Worm (Caenorhabditis elegans) whole organism, young adult: Measurements from ENCODE around the gene K08F11.1.
A peak's percentile ranks its signal among the peaks of the same experiment; 100 is the strongest.

Experiments
- B0261.1 ChIP-seq: sonication (generic microtip); optimal IDR thresholded peaks from 2 replicates; lab custom pipeline; 2016; ENCODE audit warnings: mild to moderate bottlenecking, missing genetic modification characterization, moderate library complexity, missing compliant biosample characterization
- B0336.3 ChIP-seq: fragments of 200-800 bp; sonication (Bioruptor generic); IDR thresholded peaks from 2 replicates; pipeline ENCODE4 v1.3.6; 2022; ENCODE audit warnings: missing genetic modification characterization, missing compliant biosample characterization
- C06A6.2 ChIP-seq: fragments of 200-800 bp; sonication (Bioruptor generic); conservative IDR thresholded peaks from 2 replicates; pipeline ENCODE4 v1.3.6; 2022; ENCODE audit warnings: missing genetic modification characterization, missing compliant biosample characterization
- C17E4.6 ChIP-seq: fragments of 200-800 bp; sonication (Bioruptor generic); IDR thresholded peaks from 2 replicates; pipeline ENCODE4 v1.3.6; 2022; ENCODE audit warnings: missing genetic modification reagents, missing genetic modification characterization, missing compliant biosample characterization
- F33H1.4 ChIP-seq: fragments of 200-800 bp; sonication (Bioruptor generic); IDR thresholded peaks from 2 replicates; pipeline ENCODE4 v1.3.6; 2022; ENCODE audit warnings: missing genetic modification reagents, missing genetic modification characterization, missing compliant biosample characterization
- F37B4.10 ChIP-seq: fragments of 200-800 bp; sonication (Bioruptor generic); IDR thresholded peaks from 2 replicates; pipeline ENCODE4 v1.3.6; 2022; ENCODE audit warnings: missing genetic modification characterization, missing compliant biosample characterization
- K11D2.4 ChIP-seq: fragments of 200-800 bp; sonication (Bioruptor generic); IDR thresholded peaks from 2 replicates; pipeline ENCODE4 v1.3.6; 2022; ENCODE audit warnings: missing genetic modification reagents, missing genetic modification characterization, missing compliant biosample characterization
- Y53G8AR.9 ChIP-seq: fragments of 200-800 bp; sonication (Bioruptor generic); conservative IDR thresholded peaks from 2 replicates; pipeline ENCODE4 v1.3.6; 2022; ENCODE audit warnings: missing genetic modification reagents, missing genetic modification characterization, missing compliant biosample characterization
- Y56A3A.18 ChIP-seq: fragments of 200-800 bp; sonication (Bioruptor generic); IDR thresholded peaks from 2 replicates; pipeline ENCODE4 v1.3.6; 2022; ENCODE audit warnings: missing genetic modification reagents, missing genetic modification characterization, missing compliant biosample characterization
- Y79H2A.3 ChIP-seq: fragments of 200-800 bp; sonication (Bioruptor generic); conservative IDR thresholded peaks from 2 replicates; pipeline ENCODE4 v1.3.6; 2022; ENCODE audit warnings: missing genetic modification reagents, missing genetic modification characterization, missing compliant biosample characterization
- Y95B8A.8 ChIP-seq: fragments of 200-800 bp; sonication (Bioruptor generic); IDR thresholded peaks from 2 replicates; pipeline ENCODE4 v1.3.6; 2022; ENCODE audit warnings: missing genetic modification reagents, missing genetic modification characterization, missing compliant biosample characterization
- aptf-3 ChIP-seq: fragments of 200-800 bp; sonication (Bioruptor generic); IDR thresholded peaks from 2 replicates; pipeline ENCODE4 v1.3.6; 2022; ENCODE audit warnings: missing genetic modification characterization, missing compliant biosample characterization
- attf-5 ChIP-seq: fragments of 200-800 bp; sonication (Bioruptor generic); optimal IDR thresholded peaks from 2 replicates; lab custom pipeline; 2018; ENCODE audit warnings: mild to moderate bottlenecking, missing genetic modification characterization, missing compliant biosample characterization
- bed-1 ChIP-seq: fragments of 200-800 bp; sonication (Bioruptor generic); IDR thresholded peaks from 2 replicates; pipeline ENCODE4 v1.3.6; 2022; ENCODE audit warnings: missing genetic modification reagents, missing genetic modification characterization, missing compliant biosample characterization
- ccch-3 ChIP-seq: fragments of 200-800 bp; sonication (Bioruptor generic); optimal IDR thresholded peaks from 2 replicates; lab custom pipeline; 2018; ENCODE audit warnings: mild to moderate bottlenecking, missing genetic modification characterization, missing compliant biosample characterization
- cebp-2 ChIP-seq: fragments of 200-800 bp; sonication (Bioruptor generic); IDR thresholded peaks from 2 replicates; pipeline ENCODE4 v1.3.6; 2022; ENCODE audit warnings: missing genetic modification characterization, missing compliant biosample characterization
- ceh-58 ChIP-seq: fragments of 200-800 bp; sonication (Bioruptor generic); IDR thresholded peaks from 2 replicates; pipeline ENCODE4 v1.3.6; 2022; ENCODE audit warnings: missing genetic modification characterization, missing compliant biosample characterization
- ceh-91 ChIP-seq: fragments of 200-800 bp; sonication (Bioruptor generic); IDR thresholded peaks from 2 replicates; pipeline ENCODE4 v1.3.6; 2022; ENCODE audit warnings: missing genetic modification reagents, missing genetic modification characterization, missing compliant biosample characterization
- dox-1 ChIP-seq: fragments of 200-800 bp; sonication (Bioruptor generic); IDR thresholded peaks from 2 replicates; pipeline ENCODE4 v1.3.6; 2022; ENCODE audit warnings: missing genetic modification reagents, missing genetic modification characterization, missing compliant biosample characterization
- egl-18 ChIP-seq: fragments of 200-800 bp; sonication (Bioruptor generic); IDR thresholded peaks from 2 replicates; pipeline ENCODE4 v1.3.6; 2022; ENCODE audit warnings: missing genetic modification reagents, missing genetic modification characterization, missing compliant biosample characterization
- egrh-3 ChIP-seq: fragments of 200-800 bp; sonication (Bioruptor generic); IDR thresholded peaks from 2 replicates; pipeline ENCODE4 v1.3.6; 2022; ENCODE audit warnings: missing genetic modification reagents, missing genetic modification characterization, missing compliant biosample characterization
- gei-17 ChIP-seq: fragments of 200-800 bp; sonication (Bioruptor generic); optimal IDR thresholded peaks from 2 replicates; lab custom pipeline; 2018; ENCODE audit warnings: mild to moderate bottlenecking, missing genetic modification characterization, missing compliant biosample characterization
- hmg-1.2 ChIP-seq: fragments of 200-800 bp; sonication (Bioruptor generic); IDR thresholded peaks from 2 replicates; pipeline ENCODE4 v1.3.6; 2022; ENCODE audit warnings: missing genetic modification reagents, missing genetic modification characterization, missing compliant biosample characterization
- lag-1 ChIP-seq: fragments of 200-800 bp; sonication (Bioruptor generic); IDR thresholded peaks from 2 replicates; pipeline ENCODE4 v1.3.6; 2022; ENCODE audit warnings: missing genetic modification reagents, missing genetic modification characterization, missing compliant biosample characterization
- let-526 ChIP-seq: fragments of 200-800 bp; sonication (Bioruptor generic); IDR thresholded peaks from 2 replicates; pipeline ENCODE4 v1.3.6; 2022; ENCODE audit warnings: missing genetic modification reagents, missing genetic modification characterization, missing compliant biosample characterization
- lin-26 ChIP-seq: fragments of 200-800 bp; sonication (Bioruptor generic); IDR thresholded peaks from 2 replicates; pipeline ENCODE4 v1.3.6; 2022; ENCODE audit warnings: missing genetic modification reagents, missing genetic modification characterization, missing compliant biosample characterization
- lin-35 ChIP-seq, 3 experiments: fragments of 150-350 bp in 2 of 3; sonication (generic microtip) in 1 of 3; optimal IDR thresholded peaks; 2 replicates each; lab custom pipeline; 2014 to 2018; ENCODE audit warnings: missing biosample characterization in 3 of 3, missing genetic modification characterization in 3 of 3, missing genetic modification reagents in 3 of 3
- lin-54 ChIP-seq: fragments of 200-800 bp; sonication (Bioruptor generic); optimal IDR thresholded peaks from 2 replicates; lab custom pipeline; 2018; ENCODE audit warnings: mild to moderate bottlenecking, missing genetic modification characterization, missing compliant biosample characterization
- lir-1 ChIP-seq: fragments of 200-800 bp; sonication (Bioruptor generic); conservative IDR thresholded peaks from 2 replicates; pipeline ENCODE4 v1.3.6; 2022; ENCODE audit warnings: missing genetic modification reagents, missing genetic modification characterization, missing compliant biosample characterization
- madf-3 ChIP-seq: fragments of 200-800 bp; sonication (Bioruptor generic); IDR thresholded peaks from 2 replicates; pipeline ENCODE4 v1.3.6; 2022; ENCODE audit warnings: missing genetic modification reagents, missing genetic modification characterization, missing compliant biosample characterization
- madf-6 ChIP-seq: fragments of 200-800 bp; sonication (Bioruptor generic); IDR thresholded peaks from 2 replicates; pipeline ENCODE4 v1.3.6; 2022; ENCODE audit warnings: missing genetic modification reagents, missing genetic modification characterization, missing compliant biosample characterization
- mcd-1 ChIP-seq: fragments of 200-800 bp; sonication (Bioruptor generic); IDR thresholded peaks from 2 replicates; pipeline ENCODE4 v1.3.6; 2022; ENCODE audit warnings: missing genetic modification reagents, missing genetic modification characterization, missing compliant biosample characterization
- mel-28 ChIP-seq: sonication (generic microtip); optimal IDR thresholded peaks from 2 replicates; lab custom pipeline; 2016; ENCODE audit warnings: borderline replicate concordance, mild to moderate bottlenecking, missing genetic modification characterization, missing compliant biosample characterization
- nfyb-1 ChIP-seq: fragments of 200-800 bp; sonication (Bioruptor generic); IDR thresholded peaks from 2 replicates; pipeline ENCODE4 v1.3.6; 2022; ENCODE audit warnings: missing genetic modification reagents, missing genetic modification characterization, missing compliant biosample characterization
- nhr-120 ChIP-seq: fragments of 200-800 bp; sonication (Bioruptor generic); IDR thresholded peaks from 2 replicates; pipeline ENCODE4 v1.3.6; 2022; ENCODE audit warnings: missing genetic modification characterization, missing compliant biosample characterization
- nhr-90 ChIP-seq: sonication (generic microtip); optimal IDR thresholded peaks from 2 replicates; lab custom pipeline; 2016; ENCODE audit warnings: missing genotype, mild to moderate bottlenecking, missing genetic modification characterization, missing compliant biosample characterization
- pbrm-1 ChIP-seq: fragments of 200-800 bp; sonication (Bioruptor generic); IDR thresholded peaks from 2 replicates; pipeline ENCODE4 v1.3.6; 2022; ENCODE audit warnings: missing genetic modification reagents, missing genetic modification characterization, missing compliant biosample characterization
- rcor-1 ChIP-seq: fragments of 200-800 bp; sonication (Bioruptor generic); IDR thresholded peaks from 2 replicates; pipeline ENCODE4 v1.3.6; 2022; ENCODE audit warnings: missing genetic modification reagents, missing genetic modification characterization, missing compliant biosample characterization
- repo-1 ChIP-seq: sonication (generic microtip); optimal IDR thresholded peaks from 2 replicates; lab custom pipeline; 2017; ENCODE audit warnings: mild to moderate bottlenecking, missing genetic modification characterization, missing compliant biosample characterization
- somi-1 ChIP-seq: fragments of 200-800 bp; sonication (Bioruptor generic); optimal IDR thresholded peaks from 2 replicates; lab custom pipeline; 2018; ENCODE audit warnings: mild to moderate bottlenecking, missing genetic modification characterization, missing compliant biosample characterization
- ztf-25 ChIP-seq: fragments of 200-800 bp; sonication (Bioruptor generic); IDR thresholded peaks from 2 replicates; pipeline ENCODE4 v1.3.6; 2022; ENCODE audit warnings: missing genetic modification reagents, missing genetic modification characterization, missing compliant biosample characterization
- ztf-28 ChIP-seq: fragments of 200-800 bp; sonication (Bioruptor generic); IDR thresholded peaks from 2 replicates; pipeline ENCODE4 v1.3.6; 2022; ENCODE audit warnings: missing genetic modification reagents, missing genetic modification characterization, missing compliant biosample characterization
- ztf-6 ChIP-seq: fragments of 200-800 bp; sonication (Bioruptor generic); IDR thresholded peaks from 2 replicates; pipeline ENCODE4 v1.3.6; 2022; ENCODE audit warnings: missing genetic modification reagents, missing genetic modification characterization, missing compliant biosample characterization

K08F11.1 gene

DNA sequence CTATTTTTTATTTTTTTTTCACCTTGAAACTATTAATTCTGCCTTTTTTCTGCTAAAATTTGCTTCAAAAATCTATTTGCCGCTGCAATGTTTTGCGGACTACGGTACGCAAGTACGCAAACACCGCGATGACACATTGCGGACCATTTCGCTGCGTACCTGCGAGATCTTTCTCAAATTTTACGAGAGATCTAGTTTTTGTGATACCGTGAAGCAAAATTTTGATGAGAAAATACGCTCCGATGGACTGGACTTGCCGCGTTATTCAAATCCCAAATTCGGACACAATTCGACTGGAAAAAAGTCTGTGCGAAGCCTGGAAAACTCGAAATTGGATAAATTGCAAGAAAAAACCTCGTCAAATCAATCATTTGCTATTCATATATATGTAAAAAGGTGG is 4.1 kb upstream of the K08F11.1 start (continued):
- TF ChIP-seq let-526 (GFP tag; lab: Robert Waterston, UW) (peak; percentile 89), F37B4.10 (GFP tag; lab: Robert Waterston, UW) (peak; percentile 93; the same call in 1 of the 2 replicates), lir-1 (GFP tag; lab: Robert Waterston, UW) (peak; percentile 70), lin-54 (GFP tag; lab: Kevin White, UChicago) (peak; percentile 67), Y53G8AR.9 (peak; percentile 94), ztf-28 (peak; percentile 86), bed-1 (peak; percentile 95), aptf-3 (GFP tag; lab: Robert Waterston, UW) (0 out of 2 replicates have a peak, but pooled peaks have one; percentile 17), C17E4.6 (GFP tag; lab: Robert Waterston, UW) (peak; percentile 80), hmg-1.2 (GFP tag; lab: Robert Waterston, UW) (peak; percentile 98), Y79H2A.3 (GFP tag; lab: Robert Waterston, UW) (peak; percentile 79), egrh-3 (GFP tag; lab: Robert Waterston, UW) (peak; percentile 63), K11D2.4 (GFP tag; lab: Robert Waterston, UW) (peak; percentile 98), madf-6 (GFP tag; lab: Robert Waterston, UW) (peak; percentile 44), ztf-6 (peak; percentile 86), nfyb-1 (GFP tag; lab: Robert Waterston, UW) (peak; percentile 98), nhr-120 (GFP tag; lab: Robert Waterston, UW) (0 out of 2 replicates have a peak, but pooled peaks have one; percentile 78), ceh-91 (peak; percentile 90), F33H1.4 (GFP tag; lab: Robert Waterston, UW) (peak; percentile 83), attf-5 (GFP tag; lab: Kevin White, UChicago) (peak; percentile 50), lin-26 (GFP tag; lab: Robert Waterston, UW) (peak; percentile 70; the same call in 1 of the 2 replicates), madf-3 (GFP tag; lab: Robert Waterston, UW) (peak; percentile 90), C06A6.2 (GFP tag; lab: Robert Waterston, UW) (peak; percentile 91)

DNA sequence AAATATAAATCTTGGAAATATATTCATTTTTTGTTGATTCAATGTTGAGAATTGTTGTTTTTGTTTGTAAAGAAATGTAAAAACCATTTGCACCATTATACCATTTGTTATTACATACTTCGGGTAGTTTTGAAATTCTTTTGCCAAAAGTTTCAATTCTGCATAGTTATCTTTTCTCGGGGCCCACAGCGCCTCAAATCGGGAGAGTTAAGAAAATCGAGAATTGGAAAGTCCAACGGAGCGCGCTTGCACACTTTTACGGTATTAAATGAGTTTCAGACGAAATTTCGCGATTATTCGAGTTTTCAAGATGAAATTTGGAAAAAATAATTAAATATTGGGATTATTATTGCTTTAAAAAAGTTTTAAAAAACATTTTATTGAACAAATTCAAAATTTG is 3.4 kb upstream of the K08F11.1 start:
- TF ChIP-seq mcd-1 = peak; percentile 52
- peak; percentile 33; the same call in 1 of the 2 replicates for TF ChIP-seq hmg-1.2 (GFP tag; lab: Robert Waterston, UW)
- TF ChIP-seq, all 124 proteins: peak for 2; not testable (repeated sequence) for 122

DNA sequence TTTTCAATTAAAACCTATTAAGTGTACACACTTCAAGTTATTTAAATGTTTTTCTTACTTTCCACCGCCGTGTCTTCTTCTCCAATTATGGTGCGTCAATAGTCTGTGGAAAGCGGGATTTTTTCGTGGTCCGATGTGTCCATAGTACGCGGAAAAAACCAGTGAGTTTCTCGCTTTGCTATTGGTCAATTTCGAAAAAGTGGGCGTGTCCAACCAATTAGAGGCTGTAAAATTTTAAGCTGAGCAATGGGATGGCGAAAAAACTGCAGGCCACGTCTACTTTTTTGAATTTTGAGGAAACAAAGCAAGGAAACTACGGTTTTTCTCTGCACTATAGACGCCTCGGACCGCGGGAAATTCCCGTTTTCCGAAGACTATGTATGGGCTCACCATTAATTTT is 975 bp upstream of the K08F11.1 start:
- TF ChIP-seq ccch-3 (GFP tag; lab: Kevin White, UChicago) (no peak), mel-28 (no peak), rcor-1 (no peak), let-526 (GFP tag; lab: Robert Waterston, UW) (no peak), cebp-2 (no peak), Y95B8A.8 (GFP tag; lab: Robert Waterston, UW) (no peak), Y79H2A.3 (GFP tag; lab: Robert Waterston, UW) (no peak), C06A6.2 (GFP tag; lab: Robert Waterston, UW) (no peak), ztf-25 (GFP tag; lab: Robert Waterston, UW) (no peak), B0261.1 (tag; lab: Kevin White, UChicago) (no peak)

DNA sequence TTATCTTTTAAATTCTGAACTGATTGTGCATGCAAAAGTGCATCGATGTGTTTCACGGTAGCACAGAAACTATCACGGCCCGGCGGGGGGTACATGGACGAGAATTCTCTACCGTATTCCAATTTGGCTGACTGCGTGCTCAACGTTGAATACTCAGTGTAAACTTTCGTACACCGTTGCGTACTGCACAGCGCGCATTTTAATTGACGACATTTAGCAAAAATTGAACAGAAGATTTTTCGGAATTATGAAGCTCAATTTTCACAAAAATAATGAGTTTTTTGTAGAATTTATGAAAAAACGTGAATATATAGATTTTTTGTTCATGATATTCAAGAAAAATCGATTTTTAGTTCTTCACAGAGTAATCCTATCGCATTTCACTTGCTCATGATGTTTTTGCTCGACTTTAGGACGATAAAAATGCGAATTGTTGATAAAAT is 837 bp downstream of the K08F11.1 start:
- TF ChIP-seq lin-35 (GFP tag; optimal IDR thresholded peaks at IDR 0.05; lab: Kevin White, UChicago) (peak in 1 of 3 experiments; percentile 77), madf-3 (GFP tag; lab: Robert Waterston, UW) (peak; percentile 98), aptf-3 (GFP tag; lab: Robert Waterston, UW) (peak; percentile 63; the same call in 1 of the 2 replicates), pbrm-1 (GFP tag; lab: Robert Waterston, UW) (peak; percentile 99), nfyb-1 (GFP tag; lab: Robert Waterston, UW) (peak; percentile 99), egl-18 (GFP tag; lab: Robert Waterston, UW) (peak; percentile 100), gei-17 (GFP tag; lab: Kevin White, UChicago) (peak; percentile 73), lag-1 (peak; percentile 100), madf-6 (GFP tag; lab: Robert Waterston, UW) (peak; percentile 89), nhr-90 (tag; lab: Kevin White, UChicago) (peak; percentile 69), dox-1 (peak; percentile 100), ztf-25 (GFP tag; lab: Robert Waterston, UW) (peak; percentile 98), somi-1 (GFP tag; lab: Kevin White, UChicago) (peak; percentile 94), repo-1 (tag; lab: Kevin White, UChicago) (peak; percentile 72), ceh-58 (0 out of 2 replicates have a peak, but pooled peaks have one; percentile 87), B0336.3 (GFP tag; lab: Robert Waterston, UW) (peak; percentile 92), Y95B8A.8 (GFP tag; lab: Robert Waterston, UW) (peak; percentile 99), Y56A3A.18 (peak; percentile 99), hmg-1.2 (GFP tag; lab: Robert Waterston, UW) (peak; percentile 100)
